Worm (Caenorhabditis elegans): ENCODE measurements around the gene scp-1.

DNA sequence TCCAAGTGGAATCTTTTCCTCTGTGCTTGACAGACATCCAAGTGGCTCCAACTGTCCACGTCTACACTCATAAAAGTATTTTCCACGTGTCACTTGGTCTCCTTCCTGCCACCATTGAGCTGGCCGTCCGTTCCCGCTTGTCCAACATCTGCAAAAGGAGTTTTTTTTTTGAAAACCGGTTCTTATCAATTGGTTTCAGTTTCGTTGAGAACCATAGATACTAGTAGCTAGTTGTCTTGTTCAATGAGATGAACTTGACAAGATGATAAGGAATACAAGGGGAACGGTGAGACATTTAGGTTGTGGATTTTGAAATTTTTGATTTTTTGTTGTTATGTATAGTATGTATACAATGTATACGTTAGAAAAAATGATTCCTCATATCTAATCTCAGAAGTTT, 12.0 kb downstream of the scp-1 start:
- TF ChIP-seq nhr-23 (tag; optimal IDR thresholded peaks at IDR 0.05): no peak
- TF ChIP-seq ama-1 (optimal IDR thresholded peaks at IDR 0.05): no peak
- no peak for TF ChIP-seq ztf-4 (tag; optimal IDR thresholded peaks at IDR 0.05)
- no peak for TF ChIP-seq nhr-129 (tag; optimal IDR thresholded peaks at IDR 0.05)
- TF ChIP-seq F13H6.1 (tag; optimal IDR thresholded peaks at IDR 0.05): no peak
- no peak for TF ChIP-seq unc-39 (tag; optimal IDR thresholded peaks at IDR 0.05)
- no peak for TF ChIP-seq nhr-77 (tag; optimal IDR thresholded peaks at IDR 0.05)
- no peak for TF ChIP-seq dmd-4 (tag; optimal IDR thresholded peaks at IDR 0.05)
- no peak for TF ChIP-seq unc-62 (GFP tag; optimal IDR thresholded peaks at IDR 0.05)
- TF ChIP-seq crh-2 (tag; optimal IDR thresholded peaks at IDR 0.05): no peak
- TF ChIP-seq skn-1 (tag; optimal IDR thresholded peaks at IDR 0.05): no peak
- no peak for TF ChIP-seq lin-13 (GFP tag; optimal IDR thresholded peaks at IDR 0.05)
